Worm (Caenorhabditis elegans): ENCODE measurements around the gene T25F10.4.

DNA sequence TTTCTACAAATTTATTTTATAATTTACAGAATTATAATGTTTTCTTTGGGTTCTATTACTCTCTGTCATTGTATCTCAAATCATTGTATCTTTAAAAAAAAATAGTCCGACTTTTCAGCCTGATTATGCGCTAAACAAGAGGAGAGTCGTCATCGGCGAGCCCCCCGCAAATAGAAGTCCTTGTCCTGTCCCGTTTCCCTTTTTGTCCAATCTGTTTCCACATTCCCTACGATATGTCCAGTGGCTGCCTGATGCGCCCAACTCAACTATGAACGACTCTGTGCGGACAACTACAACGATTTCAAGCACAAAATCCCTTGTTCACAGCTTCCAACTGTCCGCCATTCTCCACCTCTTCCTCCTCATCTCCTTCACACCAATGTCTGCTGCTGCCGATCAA, 4.2 kb downstream of the T25F10.4 start, which contains the start of gene dbl-1:
- TF ChIP-seq ztf-11 (tag; optimal IDR thresholded peaks at IDR 0.05) (no peak), unc-62 (GFP tag; optimal IDR thresholded peaks at IDR 0.05) (no peak), ama-1 (optimal IDR thresholded peaks at IDR 0.05) (no peak), eor-1 (tag; optimal IDR thresholded peaks at IDR 0.05) (no peak), ceh-16 (tag; optimal IDR thresholded peaks at IDR 0.05) (no peak), ZK546.5 (tag; optimal IDR thresholded peaks at IDR 0.05) (no peak), nhr-28 (tag; optimal IDR thresholded peaks at IDR 0.05) (no peak), nhr-237 (tag; optimal IDR thresholded peaks at IDR 0.05) (no peak), aly-2 (tag; optimal IDR thresholded peaks at IDR 0.05) (no peak), elt-3 (tag; optimal IDR thresholded peaks at IDR 0.05) (no peak), sea-2 (GFP tag; optimal IDR thresholded peaks at IDR 0.05) (no peak)

Data from whole organism, L3 larva.